Fruit fly (Drosophila melanogaster): ENCODE results near the gene c12.1.

DNA sequence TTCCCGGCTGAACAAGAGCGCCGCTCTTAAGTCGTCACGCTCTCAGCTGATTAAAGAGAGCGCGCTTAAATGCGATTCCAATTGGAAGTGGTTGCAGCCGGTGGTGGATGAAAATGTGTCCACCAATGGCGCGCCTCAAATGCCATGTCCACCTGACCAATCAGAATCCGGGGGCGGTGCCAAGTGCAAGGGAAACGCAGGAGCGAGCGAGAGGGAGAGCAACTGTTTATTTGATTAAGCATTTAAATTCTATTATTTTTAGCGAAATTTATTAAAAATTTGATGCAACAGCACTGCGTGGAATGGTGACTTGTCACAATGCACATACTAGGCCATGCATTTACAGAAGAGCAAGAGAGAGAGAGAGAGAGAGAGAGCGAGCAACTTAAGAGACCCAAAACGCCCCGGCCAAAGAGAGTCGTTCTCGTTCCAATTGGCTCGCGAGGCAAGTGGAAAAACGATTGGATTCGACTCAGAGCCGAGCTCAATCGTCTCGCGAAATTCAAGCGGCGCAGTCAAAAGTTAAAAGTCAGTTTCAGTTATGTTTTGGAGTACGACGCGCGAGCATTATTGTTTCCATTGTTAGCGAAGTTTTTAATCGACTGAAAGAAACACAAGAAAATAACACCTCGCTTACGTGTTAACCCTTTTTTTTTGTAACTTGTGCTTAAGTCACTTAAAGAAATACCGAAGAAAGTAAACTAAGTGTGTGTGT is 34.8 kb downstream of the c12.1 start, which contains the start of gene lz:
- TF ChIP-seq CG32121 (GFP tag; IDR thresholded peaks at IDR 0.05) (no peak), CG10348 (GFP tag; IDR thresholded peaks at IDR 0.05) (no peak), CG8159 (tag; optimal IDR thresholded peaks at IDR 0.05) (no peak), CG8301 (tag; optimal IDR thresholded peaks at IDR 0.05) (no peak), Snoo (tag; optimal IDR thresholded peaks at IDR 0.05) (no peak), CG34367 (tag; optimal IDR thresholded peaks at IDR 0.05) (no peak), D1 (tag; optimal IDR thresholded peaks at IDR 0.05) (no peak), CG9948 (tag; optimal IDR thresholded peaks at IDR 0.05) (no peak), EcR (GFP tag; optimal IDR thresholded peaks at IDR 0.05) (no peak), CG14655 (GFP tag; optimal IDR thresholded peaks at IDR 0.05) (no peak), fd96Ca (GFP tag; IDR thresholded peaks at IDR 0.05) (no peak), CG17806 (tag; optimal IDR thresholded peaks at IDR 0.05) (no peak), CG4496 (GFP tag; IDR thresholded peaks at IDR 0.05) (no peak)

All from whole organism, pupa.